Worm (Caenorhabditis elegans) whole organism, late embryonic: ENCODE measurements around the gene C15B12.1.

Source experiments
- C08G9.2 ChIP-seq: sonication (generic microtip); optimal IDR thresholded peaks from 2 replicates; lab custom pipeline; 2016; ENCODE audit warnings: mild to moderate bottlenecking, missing genetic modification characterization, moderate library complexity, missing compliant biosample characterization
- ceh-34 ChIP-seq: sonication (generic microtip); optimal IDR thresholded peaks from 2 replicates; lab custom pipeline; 2016; ENCODE audit warnings: mild to moderate bottlenecking, missing genetic modification characterization, missing compliant biosample characterization
- dve-1 ChIP-seq: sonication (generic microtip); optimal IDR thresholded peaks from 2 replicates; lab custom pipeline; 2017; ENCODE audit warnings: antibody characterized with exemption, mild to moderate bottlenecking, missing genetic modification characterization, missing compliant biosample characterization
- pag-3 ChIP-seq: sonication (generic microtip); optimal IDR thresholded peaks from 2 replicates; lab custom pipeline; 2016; ENCODE audit warnings: missing compliant biosample characterization, missing genetic modification characterization, borderline replicate concordance
- rnt-1 ChIP-seq: sonication (generic microtip); optimal IDR thresholded peaks from 2 replicates; lab custom pipeline; 2016; ENCODE audit warnings: missing genetic modification characterization, missing compliant biosample characterization
- tbx-2 ChIP-seq: sonication (generic microtip); optimal IDR thresholded peaks from 2 replicates; lab custom pipeline; 2016; ENCODE audit warnings: missing genetic modification characterization, missing compliant biosample characterization

DNA sequence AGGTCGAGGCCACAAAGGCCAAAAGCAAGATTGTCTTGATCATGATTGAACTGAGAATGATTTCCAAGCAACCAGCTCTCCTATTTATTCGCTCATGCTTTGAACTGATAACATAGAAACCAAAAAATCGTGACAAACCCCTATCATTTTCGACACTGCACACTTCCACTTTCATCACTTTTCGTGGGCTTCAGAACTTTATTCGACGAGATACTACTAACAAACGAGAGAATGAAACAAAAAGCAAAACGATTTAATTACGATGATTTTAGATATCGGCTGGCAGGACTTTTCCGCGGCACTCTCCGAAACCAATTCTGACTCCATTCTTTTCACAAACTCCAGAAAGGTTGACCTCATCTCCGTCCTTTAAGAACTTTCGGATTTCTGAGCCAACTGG lies 30.0 kb upstream of the C15B12.1 start, which contains the start of gene asp-14:
- TF ChIP-seq ceh-34 (no peak), C08G9.2 (tag; lab: Kevin White, UChicago) (no peak), dve-1 (tag; lab: Kevin White, UChicago) (no peak), rnt-1 (tag; lab: Kevin White, UChicago) (no peak), tbx-2 (tag; lab: Kevin White, UChicago) (no peak), pag-3 (tag; lab: Kevin White, UChicago) (no peak)
